Fruit fly (Drosophila melanogaster): ENCODE results near the gene Fpgs2.

The Fpgs2 gene

dm6 chr2L:3938773-3939172, 24.7 kb upstream of the Fpgs2 start (continued):
- no peak for TF ChIP-seq rib (GFP tag; IDR thresholded peaks at IDR 0.05)
- no peak for TF ChIP-seq ro (GFP tag; IDR thresholded peaks at IDR 0.05)
- peak; percentile 48; the same call in 1 of the 2 replicates for TF ChIP-seq CG3847 (GFP tag; IDR thresholded peaks at IDR 0.05)
- TF ChIP-seq crol (GFP tag; IDR thresholded peaks at IDR 0.05): peak; percentile 54
- no peak for TF ChIP-seq knrl (GFP tag; IDR thresholded peaks at IDR 0.05; ENCODE audit: partially characterized antibody)
- no peak for TF ChIP-seq eyg (GFP tag; optimal IDR thresholded peaks at IDR 0.05)
- TF ChIP-seq CG4617 (GFP tag; optimal IDR thresholded peaks at IDR 0.05; ENCODE audit: borderline replicate concordance): no peak
- no peak for TF ChIP-seq Neu2 (GFP tag; optimal IDR thresholded peaks at IDR 0.05; ENCODE audit: borderline replicate concordance)
- TF ChIP-seq tap (tag; optimal IDR thresholded peaks at IDR 0.05): no peak
- peak; percentile 15 for TF ChIP-seq phol (tag; optimal IDR thresholded peaks at IDR 0.05)
- peak; percentile 31 for TF ChIP-seq cwo (GFP tag; optimal IDR thresholded peaks at IDR 0.05)
- peak; percentile 10 for TF ChIP-seq Sox100B (GFP tag; optimal IDR thresholded peaks at IDR 0.05)
- TF ChIP-seq CG15269 (tag; optimal IDR thresholded peaks at IDR 0.05): peak; percentile 53
- no peak for TF ChIP-seq HLHmδ (GFP tag; optimal IDR thresholded peaks at IDR 0.05)
- TF ChIP-seq CG11560 (tag; IDR thresholded peaks at IDR 0.05): 0 out of 3 replicates have a peak, but pooled peaks have one; percentile 38
- TF ChIP-seq Hmr (GFP tag; optimal IDR thresholded peaks at IDR 0.05): peak; percentile 53
- peak; percentile 2 for TF ChIP-seq CG12659 (GFP tag; optimal IDR thresholded peaks at IDR 0.05)
- TF ChIP-seq CG6765 (GFP tag; optimal IDR thresholded peaks at IDR 0.05): peak; percentile 11
- TF ChIP-seq z (GFP tag; IDR thresholded peaks at IDR 0.05): no peak
- peak; percentile 25 for TF ChIP-seq bcd (GFP tag; optimal IDR thresholded peaks at IDR 0.05)
- TF ChIP-seq HLH3B (GFP tag; IDR thresholded peaks at IDR 0.05): peak; percentile 54; the same call in 1 of the 2 replicates
- peak; percentile 38; the same call in 1 of the 2 replicates for TF ChIP-seq al (GFP tag; IDR thresholded peaks at IDR 0.05)
- no peak for TF ChIP-seq aop (GFP tag; IDR thresholded peaks at IDR 0.05)
- peak; percentile 49 for TF ChIP-seq CG13424 (tag; optimal IDR thresholded peaks at IDR 0.05)
- TF ChIP-seq ash1 (GFP tag; optimal IDR thresholded peaks at IDR 0.05): no peak
- TF ChIP-seq Lim3 (GFP tag; IDR thresholded peaks at IDR 0.05): 0 out of 2 replicates have a peak, but pooled peaks have one; percentile 25
- TF ChIP-seq MESR4 (GFP tag; optimal IDR thresholded peaks at IDR 0.05): no peak
- TF ChIP-seq Rfx (GFP tag; IDR thresholded peaks at IDR 0.05): peak; percentile 63
- no peak for TF ChIP-seq CG32772 (GFP tag; IDR thresholded peaks at IDR 0.05)
- peak; percentile 74 for TF ChIP-seq row (GFP tag; IDR thresholded peaks at IDR 0.05)
- TF ChIP-seq Doc3 (GFP tag; IDR thresholded peaks at IDR 0.05; ENCODE audit: partially characterized antibody): no peak
- TF ChIP-seq CG5245 (GFP tag; optimal IDR thresholded peaks at IDR 0.05): no peak
- TF ChIP-seq corto (GFP tag; optimal IDR thresholded peaks at IDR 0.05): no peak
- no peak for TF ChIP-seq CG1024 (GFP tag; IDR thresholded peaks at IDR 0.05)
- TF ChIP-seq CG17802 (tag; optimal IDR thresholded peaks at IDR 0.05): no peak
- no peak for TF ChIP-seq HmgZ (tag; optimal IDR thresholded peaks at IDR 0.05)
- TF ChIP-seq CG33557 (GFP tag; optimal IDR thresholded peaks at IDR 0.05): no peak
- no peak for TF ChIP-seq unc-4 (GFP tag; IDR thresholded peaks at IDR 0.05; ENCODE audit: partially characterized antibody)
- TF ChIP-seq zf30C (GFP tag; optimal IDR thresholded peaks at IDR 0.05): no peak
- no peak for TF ChIP-seq Dref (GFP tag; IDR thresholded peaks at IDR 0.05)
- no peak for TF ChIP-seq Camta (GFP tag; optimal IDR thresholded peaks at IDR 0.05)
- TF ChIP-seq Sox102F (GFP tag; optimal IDR thresholded peaks at IDR 0.05): peak; percentile 43
- 0 out of 2 replicates have a peak, but pooled peaks have one; percentile 26 for TF ChIP-seq CG14667 (GFP tag; IDR thresholded peaks at IDR 0.05)
- TF ChIP-seq nmo (GFP tag; optimal IDR thresholded peaks at IDR 0.05): peak; percentile 14
- no peak for TF ChIP-seq prd (optimal IDR thresholded peaks at IDR 0.05)
- peak; percentile 57; the same call in 2 of the 3 replicates for TF ChIP-seq prd (GFP tag; IDR thresholded peaks at IDR 0.05)
- no peak for TF ChIP-seq Chrac-16 (GFP tag; optimal IDR thresholded peaks at IDR 0.05)
- TF ChIP-seq lmd (GFP tag; IDR thresholded peaks at IDR 0.05): peak; percentile 40; the same call in 1 of the 2 replicates
- no peak for TF ChIP-seq CG2712 (tag; optimal IDR thresholded peaks at IDR 0.05)
- no peak for TF ChIP-seq CG11696 (GFP tag; IDR thresholded peaks at IDR 0.05)
- no peak for TF ChIP-seq CG17186 (GFP tag; optimal IDR thresholded peaks at IDR 0.05)

Data from whole organism, embryonic.